Worm (Caenorhabditis elegans) whole organism, early embryonic: ENCODE results near the gene Y59E1A.4.
A peak's percentile ranks its signal among the peaks of the same experiment; 100 is the strongest.

Experiments used
- B0310.2 ChIP-seq: sonication (generic microtip); optimal IDR thresholded peaks from 2 replicates; lab custom pipeline; 2016; ENCODE audit warnings: mild to moderate bottlenecking, missing genetic modification characterization, missing compliant biosample characterization
- F13C5.2 ChIP-seq: sonication (generic microtip); optimal IDR thresholded peaks from 2 replicates; lab custom pipeline; 2017; ENCODE audit warnings: mild to moderate bottlenecking, missing genetic modification characterization, inconsistent platforms, missing compliant biosample characterization
- aly-1 ChIP-seq: sonication (generic microtip); optimal IDR thresholded peaks from 2 replicates; lab custom pipeline; 2016; ENCODE audit warnings: missing genetic modification characterization, missing compliant biosample characterization
- ama-1 ChIP-seq: fragments of 150-350 bp; optimal IDR thresholded peaks from 2 replicates; lab custom pipeline; 2014
- ceh-13 ChIP-seq: fragments of 200-800 bp; sonication (Bioruptor generic); optimal IDR thresholded peaks from 2 replicates; lab custom pipeline; 2018; ENCODE audit warnings: mild to moderate bottlenecking, missing genetic modification characterization, missing compliant biosample characterization
- ceh-36 ChIP-seq: sonication (generic microtip); optimal IDR thresholded peaks from 2 replicates; lab custom pipeline; 2016; ENCODE audit warnings: missing genetic modification characterization, inconsistent platforms, missing compliant biosample characterization
- ets-7 ChIP-seq: sonication (generic microtip); optimal IDR thresholded peaks from 2 replicates; lab custom pipeline; 2016; ENCODE audit warnings: missing genotype, missing genetic modification characterization, missing compliant biosample characterization
- flt-1 ChIP-seq: fragments of 200-800 bp; sonication (Bioruptor generic); IDR thresholded peaks from 2 replicates; pipeline ENCODE4 v1.3.6; 2022; ENCODE audit warnings: missing genetic modification characterization, missing compliant biosample characterization
- hmbx-1 ChIP-seq: sonication (generic microtip); optimal IDR thresholded peaks from 2 replicates; lab custom pipeline; 2016; ENCODE audit warnings: mild to moderate bottlenecking, missing genetic modification characterization, missing compliant biosample characterization
- hmg-4 ChIP-seq: fragments of 200-800 bp; sonication (Bioruptor generic); optimal IDR thresholded peaks from 2 replicates; lab custom pipeline; 2018; ENCODE audit warnings: mild to moderate bottlenecking, missing genetic modification characterization, missing compliant biosample characterization
- hnd-1 ChIP-seq: sonication (generic microtip); optimal IDR thresholded peaks from 2 replicates; lab custom pipeline; 2016; ENCODE audit warnings: missing genetic modification characterization, missing compliant biosample characterization
- pes-1 ChIP-seq: fragments of 200-800 bp; sonication (Bioruptor generic); IDR thresholded peaks from 2 replicates; pipeline ENCODE4 v1.3.6; 2022; ENCODE audit warnings: missing genetic modification reagents, missing genetic modification characterization, missing compliant biosample characterization
- scrt-1 ChIP-seq: fragments of 200-800 bp; sonication (Bioruptor generic); IDR thresholded peaks from 2 replicates; pipeline ENCODE4 v1.3.6; 2022; ENCODE audit warnings: missing genetic modification characterization, missing compliant biosample characterization
- sea-1 ChIP-seq: fragments of 200-800 bp; sonication (Bioruptor generic); conservative IDR thresholded peaks from 2 replicates; pipeline ENCODE4 v1.3.6; 2022; ENCODE audit warnings: missing genetic modification characterization, missing compliant biosample characterization
- tbx-11 ChIP-seq: fragments of 200-800 bp; sonication (Bioruptor generic); IDR thresholded peaks from 2 replicates; pipeline ENCODE4 v1.3.6; 2022; ENCODE audit warnings: missing genetic modification characterization, missing compliant biosample characterization
- tbx-37 ChIP-seq: fragments of 200-800 bp; sonication (Bioruptor generic); conservative IDR thresholded peaks from 2 replicates; pipeline ENCODE4 v1.3.6; 2022; ENCODE audit warnings: missing genetic modification reagents, missing genetic modification characterization, missing compliant biosample characterization
- tra-4 ChIP-seq: sonication (generic microtip); optimal IDR thresholded peaks from 2 replicates; lab custom pipeline; 2017; ENCODE audit warnings: missing genetic modification characterization, missing compliant biosample characterization

The Y59E1A.4 gene

DNA sequence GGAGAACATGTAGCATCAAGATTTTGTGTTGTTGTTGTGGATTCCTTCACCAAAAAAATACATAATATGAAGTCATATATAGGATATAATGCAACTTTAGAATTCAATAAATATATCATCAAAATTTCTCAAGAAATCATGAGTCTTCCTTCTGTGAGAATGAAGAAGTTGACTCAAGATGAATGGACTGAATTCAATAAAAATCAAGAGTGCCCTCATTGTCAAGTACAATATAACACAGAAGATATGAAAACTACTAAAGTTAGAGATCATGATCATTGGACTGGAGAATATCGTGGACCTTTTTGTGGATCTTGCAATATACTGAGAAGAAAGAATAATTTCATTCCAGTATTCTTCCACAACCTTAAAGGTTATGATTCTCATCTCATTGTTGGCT, 4.3 kb downstream of the Y59E1A.4 start:
- TF ChIP-seq tra-4 (no peak), hnd-1 (tag; lab: Kevin White, UChicago) (no peak), tbx-11 (GFP tag; lab: Robert Waterston, UW) (no peak), B0310.2 (tag; lab: Kevin White, UChicago) (no peak), ceh-13 (GFP tag; lab: Kevin White, UChicago) (no peak), F13C5.2 (tag; lab: Kevin White, UChicago) (no peak), pes-1 (GFP tag; lab: Robert Waterston, UW) (no peak), hmg-4 (GFP tag; lab: Kevin White, UChicago) (no peak), hmbx-1 (tag; lab: Kevin White, UChicago) (no peak), sea-1 (GFP tag; lab: Robert Waterston, UW) (no peak), flt-1 (GFP tag; lab: Robert Waterston, UW) (no peak), ama-1 (no peak), ceh-36 (tag; lab: Kevin White, UChicago) (no peak), aly-1 (tag; lab: Kevin White, UChicago) (no peak), ets-7 (no peak), scrt-1 (GFP tag; lab: Robert Waterston, UW) (no peak), tbx-37 (GFP tag; lab: Robert Waterston, UW) (no peak)

DNA sequence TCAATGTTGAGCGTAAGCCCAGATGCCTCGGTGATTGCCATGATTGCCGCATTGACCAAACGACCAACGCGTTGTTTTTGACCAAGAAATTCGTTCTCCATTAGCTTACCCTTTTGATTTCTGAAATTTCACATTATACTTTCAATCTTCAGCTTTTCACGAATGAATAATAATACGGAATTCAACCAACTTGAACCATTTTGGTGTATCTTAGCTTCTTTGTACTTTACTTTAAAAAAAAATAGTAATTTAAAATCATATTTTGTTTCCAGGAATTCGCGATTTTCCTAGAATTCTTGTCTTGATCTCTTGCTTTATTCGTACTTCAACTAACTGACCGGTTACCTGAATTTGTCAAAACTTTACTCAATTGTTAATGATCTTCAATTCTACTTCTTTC, 15.6 kb downstream of the Y59E1A.4 start, which contains the start of gene ZC53.2:
Gene ZC53.2 (minus strand): TSS at position 101 of the 400 bp plus-strand sequence.
- TF ChIP-seq scrt-1 (GFP tag; lab: Robert Waterston, UW) (no peak), hmg-4 (GFP tag; lab: Kevin White, UChicago) (no peak), sea-1 (GFP tag; lab: Robert Waterston, UW) (no peak), tbx-37 (GFP tag; lab: Robert Waterston, UW) (no peak), hnd-1 (tag; lab: Kevin White, UChicago) (no peak), ets-7 (no peak), ama-1 (no peak), B0310.2 (tag; lab: Kevin White, UChicago) (no peak)

DNA sequence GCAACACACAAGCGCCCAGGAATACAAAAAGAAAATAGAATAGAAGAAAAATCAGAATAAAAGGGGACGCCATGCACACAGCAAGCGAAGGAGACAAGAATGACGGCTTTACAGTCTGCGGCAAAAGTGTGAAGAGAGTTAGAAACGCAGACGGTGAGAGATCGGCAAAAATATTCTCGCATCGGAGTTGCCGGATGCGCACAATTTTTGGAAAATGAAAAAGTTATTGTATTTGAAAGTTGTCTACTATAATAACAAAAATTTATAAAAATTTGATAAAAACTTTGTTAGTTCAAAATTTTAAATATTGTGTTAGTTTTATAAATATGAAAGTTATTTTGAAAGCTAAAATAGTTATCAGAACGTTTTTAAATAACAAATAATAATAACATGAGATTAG, 17.5 kb downstream of the Y59E1A.4 start, which contains the start of gene ZC53.22:
Gene ZC53.22 (minus strand): TSS at position 101 of the 400 bp plus-strand sequence.
- TF ChIP-seq hnd-1 (tag; lab: Kevin White, UChicago): no peak

DNA sequence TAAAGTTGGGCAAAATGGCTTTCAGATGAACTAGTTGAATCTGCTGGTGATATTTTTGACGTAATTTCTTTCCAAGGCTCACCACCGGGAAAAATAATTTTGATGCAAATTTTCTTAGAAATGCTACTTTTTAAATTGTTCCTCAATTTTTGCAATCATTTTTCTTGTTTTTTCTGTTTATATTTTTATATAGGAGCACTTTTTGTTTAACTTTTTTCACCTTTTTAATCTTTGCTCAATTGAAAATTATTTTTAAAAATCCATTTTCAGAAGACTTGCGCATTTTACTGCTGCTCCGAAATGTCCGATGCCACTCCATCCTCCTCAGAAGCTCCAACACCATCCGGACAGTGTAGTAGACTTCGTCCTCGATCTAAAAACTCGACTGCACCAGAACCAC, 22.6 kb downstream of the Y59E1A.4 start, which contains the start of gene dot-1.5:
Gene dot-1.5 (plus strand): TSS at position 301 of the 400 bp plus-strand sequence.
- no peak for TF ChIP-seq scrt-1 (GFP tag; lab: Robert Waterston, UW)
- no peak for TF ChIP-seq flt-1 (GFP tag; lab: Robert Waterston, UW)
- no peak for TF ChIP-seq ceh-13 (GFP tag; lab: Kevin White, UChicago)
- no peak for TF ChIP-seq tbx-37 (GFP tag; lab: Robert Waterston, UW)
- no peak for TF ChIP-seq F13C5.2 (tag; lab: Kevin White, UChicago)
- TF ChIP-seq aly-1 (tag; lab: Kevin White, UChicago): no peak
- no peak for TF ChIP-seq ets-7
- no peak for TF ChIP-seq hnd-1 (tag; lab: Kevin White, UChicago)
- no peak for TF ChIP-seq ama-1

DNA sequence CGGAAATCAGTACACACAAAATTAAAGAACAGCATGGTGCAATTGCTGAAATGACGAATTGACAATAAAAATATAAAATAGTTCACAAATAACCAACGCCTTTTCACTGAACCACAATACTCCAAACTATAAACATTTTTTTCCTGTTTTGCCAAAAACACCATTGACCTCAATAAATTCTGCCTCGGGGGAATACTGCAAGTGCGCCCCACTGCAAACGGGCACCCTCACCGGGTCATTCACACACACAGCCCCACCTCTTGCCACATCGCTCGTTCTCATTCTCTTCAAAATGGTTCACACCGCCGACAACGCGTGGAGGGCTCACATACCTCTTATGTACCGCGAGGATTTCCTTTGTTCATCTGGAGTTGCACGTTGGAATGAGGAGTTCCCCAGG, 24.8 kb downstream of the Y59E1A.4 start, which contains the start of gene rgs-9:
Gene rgs-9 (plus strand): TSS at position 237 of the 400 bp plus-strand sequence.
- no peak for TF ChIP-seq ceh-13 (GFP tag; lab: Kevin White, UChicago)
- TF ChIP-seq hmg-4 (GFP tag; lab: Kevin White, UChicago): no peak
- no peak for TF ChIP-seq sea-1 (GFP tag; lab: Robert Waterston, UW)
- no peak for TF ChIP-seq F13C5.2 (tag; lab: Kevin White, UChicago)
- no peak for TF ChIP-seq hnd-1 (tag; lab: Kevin White, UChicago)
- no peak for TF ChIP-seq tra-4
- TF ChIP-seq scrt-1 (GFP tag; lab: Robert Waterston, UW): no peak
- TF ChIP-seq hmbx-1 (tag; lab: Kevin White, UChicago): no peak
- TF ChIP-seq aly-1 (tag; lab: Kevin White, UChicago): no peak
- TF ChIP-seq ets-7: no peak
- no peak for TF ChIP-seq tbx-37 (GFP tag; lab: Robert Waterston, UW)
- TF ChIP-seq tbx-11 (GFP tag; lab: Robert Waterston, UW): no peak
- TF ChIP-seq B0310.2 (tag; lab: Kevin White, UChicago): no peak
- no peak for TF ChIP-seq ceh-36 (tag; lab: Kevin White, UChicago)
- no peak for TF ChIP-seq ama-1

DNA sequence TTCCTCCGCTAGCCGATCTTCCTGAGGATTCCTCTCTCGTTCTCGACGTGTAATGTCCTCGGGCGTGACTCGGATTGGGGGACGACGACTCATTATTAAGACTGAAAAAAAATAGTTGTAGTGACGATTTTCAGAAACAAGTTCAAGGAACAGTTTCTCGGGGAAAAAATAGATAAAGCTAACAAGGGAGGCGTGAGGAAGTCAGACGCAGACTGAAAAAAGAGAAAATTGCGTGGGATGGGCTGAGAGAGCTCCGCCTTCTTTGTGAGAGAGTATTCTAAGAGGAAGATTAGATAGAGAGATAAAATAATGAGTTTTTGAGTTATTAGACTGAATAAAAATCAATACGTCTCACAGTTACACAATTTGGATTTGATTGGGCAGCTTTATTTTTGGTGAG, 26.5 kb downstream of the Y59E1A.4 start, which contains the start of gene ZC53.1:
Gene ZC53.1 (minus strand): TSS at position 101 of the 400 bp plus-strand sequence.
- TF ChIP-seq scrt-1 (GFP tag; lab: Robert Waterston, UW) (no peak), tbx-37 (GFP tag; lab: Robert Waterston, UW) (no peak), ceh-13 (GFP tag; lab: Kevin White, UChicago) (no peak), ama-1 (no peak), ceh-36 (tag; lab: Kevin White, UChicago) (no peak), ets-7 (no peak), aly-1 (tag; lab: Kevin White, UChicago) (no peak)

DNA sequence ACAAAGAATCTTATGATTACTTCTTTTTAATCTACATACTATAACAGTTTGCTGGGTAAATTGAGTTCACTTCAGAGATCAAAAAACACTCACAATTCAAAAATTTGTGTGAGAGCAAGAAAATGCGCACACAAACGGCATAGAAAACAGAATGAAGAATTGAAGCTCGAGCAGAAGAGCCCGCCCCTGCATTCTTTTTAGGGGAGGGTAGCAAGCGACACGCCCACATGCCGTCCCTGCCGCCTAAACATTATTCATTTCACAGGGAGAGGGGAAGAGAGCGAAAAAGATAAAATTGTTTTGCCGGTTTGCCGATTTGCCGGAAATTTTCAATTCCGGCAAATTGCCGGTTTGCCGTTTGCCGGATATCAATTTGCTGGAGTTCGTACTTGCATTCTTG, 30.4 kb downstream of the Y59E1A.4 start:
- TF ChIP-seq B0310.2 (tag; lab: Kevin White, UChicago) (no peak), flt-1 (GFP tag; lab: Robert Waterston, UW) (no peak), aly-1 (tag; lab: Kevin White, UChicago) (no peak), ama-1 (no peak), scrt-1 (GFP tag; lab: Robert Waterston, UW) (0 out of 2 replicates have a peak, but pooled peaks have one; percentile 13), ceh-13 (GFP tag; lab: Kevin White, UChicago) (no peak), pes-1 (GFP tag; lab: Robert Waterston, UW) (peak; percentile 43; the same call in 1 of the 2 replicates), sea-1 (GFP tag; lab: Robert Waterston, UW) (no peak), tra-4 (no peak), hmbx-1 (tag; lab: Kevin White, UChicago) (no peak), F13C5.2 (tag; lab: Kevin White, UChicago) (peak; percentile 37), tbx-37 (GFP tag; lab: Robert Waterston, UW) (peak; percentile 28; the same call in 1 of the 2 replicates), ets-7 (no peak), ceh-36 (tag; lab: Kevin White, UChicago) (no peak), hnd-1 (tag; lab: Kevin White, UChicago) (no peak), hmg-4 (GFP tag; lab: Kevin White, UChicago) (peak; percentile 58), tbx-11 (GFP tag; lab: Robert Waterston, UW) (0 out of 2 replicates have a peak, but pooled peaks have one; percentile 38)
